Worm (Caenorhabditis elegans) whole organism, L2 larva: ENCODE data around the gene T15B7.14.

Source experiments
- gmeb-1 ChIP-seq: fragments of 150-350 bp; optimal IDR thresholded peaks from 2 replicates; lab custom pipeline; 2014; ENCODE audit warnings: missing biosample characterization, missing genetic modification characterization
- lin-39 ChIP-seq: fragments of 150-350 bp; optimal IDR thresholded peaks from 2 replicates; lab custom pipeline; 2014; ENCODE audit warnings: missing biosample characterization, missing genetic modification reagents, missing genetic modification characterization
- peb-1 ChIP-seq: fragments of 150-350 bp; optimal IDR thresholded peaks from 2 replicates; lab custom pipeline; 2014; ENCODE audit warnings: missing biosample characterization, missing genetic modification characterization

ce11 chrV:6842437-6842836 lies 7.3 kb upstream of the T15B7.14 start, which contains the start of gene T15B7.1:
- TF ChIP-seq lin-39 (tag; lab: Kevin White, UChicago) (no peak), gmeb-1 (no peak), peb-1 (tag; lab: Kevin White, UChicago) (no peak)
